Worm (Caenorhabditis elegans) whole organism, young adult: ENCODE results near the gene F13D12.5.

Source experiments
- ama-1 ChIP-seq, 3 experiments: fragments of 150-350 bp in 1 of 3; sonication (generic microtip) in 2 of 3; optimal IDR thresholded peaks; 2 replicates each; lab custom pipeline; 2014 to 2018; ENCODE audit warnings: missing biosample characterization in 2 of 3, missing genetic modification characterization in 2 of 3, missing genetic modification reagents in 2 of 3
- hmg-1.2 ChIP-seq: fragments of 200-800 bp; sonication (Bioruptor generic); IDR thresholded peaks from 2 replicates; pipeline ENCODE4 v1.3.6; 2022; ENCODE audit warnings: missing genetic modification reagents, missing genetic modification characterization, missing compliant biosample characterization
- let-526 ChIP-seq: fragments of 200-800 bp; sonication (Bioruptor generic); IDR thresholded peaks from 2 replicates; pipeline ENCODE4 v1.3.6; 2022; ENCODE audit warnings: missing genetic modification reagents, missing genetic modification characterization, missing compliant biosample characterization
- lin-54 ChIP-seq: fragments of 200-800 bp; sonication (Bioruptor generic); optimal IDR thresholded peaks from 2 replicates; lab custom pipeline; 2018; ENCODE audit warnings: mild to moderate bottlenecking, missing genetic modification characterization, missing compliant biosample characterization
- mel-28 ChIP-seq: sonication (generic microtip); optimal IDR thresholded peaks from 2 replicates; lab custom pipeline; 2016; ENCODE audit warnings: borderline replicate concordance, mild to moderate bottlenecking, missing genetic modification characterization, missing compliant biosample characterization
- mxl-1 ChIP-seq: sonication (generic microtip); optimal IDR thresholded peaks from 2 replicates; lab custom pipeline; 2016; ENCODE audit warnings: missing genetic modification characterization, missing compliant biosample characterization
- snpc-4 ChIP-seq, 5 experiments: fragments of 150-350 bp in 1 of 5; sonication (generic microtip) in 4 of 5; optimal IDR thresholded peaks; 2 replicates each; lab custom pipeline; 2014 to 2018; ENCODE audit warnings: missing genetic modification characterization in 5 of 5, missing biosample characterization in 3 of 5, antibody characterized with exemption in 2 of 5, mild to moderate bottlenecking in 2 of 5, missing compliant biosample characterization in 2 of 5, missing genotype in 2 of 5, moderate library complexity in 2 of 5, missing genetic modification reagents in 1 of 5
- zim-3 ChIP-seq: sonication (generic microtip); optimal IDR thresholded peaks from 2 replicates; lab custom pipeline; 2017; ENCODE audit warnings: mild to moderate bottlenecking, missing genetic modification characterization, moderate library complexity, missing compliant biosample characterization
- ztf-6 ChIP-seq: fragments of 200-800 bp; sonication (Bioruptor generic); IDR thresholded peaks from 2 replicates; pipeline ENCODE4 v1.3.6; 2022; ENCODE audit warnings: missing genetic modification reagents, missing genetic modification characterization, missing compliant biosample characterization

- TF ChIP-seq hmg-1.2 (GFP tag; lab: Robert Waterston, UW) = peak; percentile 11; the same call in 1 of the 2 replicates
- no peak for TF ChIP-seq zim-3
- TF ChIP-seq let-526 (GFP tag; lab: Robert Waterston, UW) = no peak
- TF ChIP-seq lin-54 (GFP tag; lab: Kevin White, UChicago) = no peak
- TF ChIP-seq snpc-4 (GFP tag; optimal IDR thresholded peaks at IDR 0.05; lab: Kevin White, UChicago) = no peak
- TF ChIP-seq snpc-4 (tag; optimal IDR thresholded peaks at IDR 0.05; lab: Kevin White, UChicago) = no peak
- no peak for TF ChIP-seq ama-1 (optimal IDR thresholded peaks at IDR 0.05; lab: Kevin White, UChicago)
- TF ChIP-seq ama-1 (GFP tag; optimal IDR thresholded peaks at IDR 0.05; lab: Kevin White, UChicago) = no peak
- TF ChIP-seq ztf-6 (GFP tag; lab: Robert Waterston, UW) = no peak
- TF ChIP-seq mel-28 (tag; lab: Kevin White, UChicago) = no peak
- TF ChIP-seq mxl-1 (tag; lab: Kevin White, UChicago) = no peak
Measured at ce11 chrII:11748494-11748893, 21.9 kb downstream of the F13D12.5 start, which contains the start of the genes F44E5.17 and gpb-1.
